Worm (Caenorhabditis elegans): ENCODE data around the gene cest-2.1.

The cest-2.1 gene

DNA sequence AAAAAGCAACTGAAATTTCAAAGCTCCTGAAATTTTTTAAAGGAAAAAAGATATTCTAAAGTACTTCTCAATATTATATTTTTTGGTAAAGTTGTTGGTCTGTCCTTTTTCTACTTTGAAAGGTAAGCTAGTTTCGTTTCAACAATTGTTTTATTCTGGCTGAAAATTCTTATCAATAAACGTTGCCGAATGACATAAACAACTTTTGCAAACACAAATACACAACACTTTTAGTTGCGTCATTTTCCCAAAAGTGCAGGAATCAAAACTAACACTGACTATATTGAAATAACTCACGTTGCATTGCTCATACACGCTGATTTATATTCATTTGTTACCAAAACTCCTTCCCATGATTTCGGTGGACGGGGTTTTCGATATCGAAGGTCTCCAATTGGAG, 5.5 kb downstream of the cest-2.1 start:
- no peak for TF ChIP-seq flt-1 (GFP tag; IDR thresholded peaks at IDR 0.05)
- TF ChIP-seq ref-1 (GFP tag; conservative IDR thresholded peaks at IDR 0.05), result no peak
- no peak for TF ChIP-seq T22C8.4 (GFP tag; IDR thresholded peaks at IDR 0.05)

DNA sequence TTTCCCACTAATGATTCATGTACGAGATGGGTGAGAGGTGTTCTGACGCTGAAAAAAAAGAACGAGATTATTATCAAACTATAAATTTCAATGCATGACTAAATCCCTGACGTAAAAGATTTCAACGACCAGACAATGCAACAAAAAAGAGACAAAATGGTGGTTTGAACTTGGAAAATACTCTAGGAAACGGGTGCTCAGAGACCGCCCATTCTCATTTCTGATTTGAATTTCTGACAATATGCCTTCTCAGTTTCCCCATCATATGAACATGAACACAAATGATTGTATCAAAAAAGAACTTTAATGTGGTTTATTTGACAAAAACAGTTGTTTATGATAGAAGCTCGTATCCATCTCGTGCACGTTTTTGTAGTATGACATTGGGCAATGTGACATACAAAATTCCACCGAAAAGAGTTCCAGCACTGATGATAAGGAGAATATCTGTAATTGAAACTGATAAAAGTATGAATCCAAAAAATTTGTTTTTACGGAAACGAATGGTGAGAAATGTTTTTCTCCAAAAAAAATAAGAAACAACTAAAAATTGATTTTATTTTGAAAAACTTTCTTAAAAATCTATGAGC, 8.2 kb downstream of the cest-2.1 start, which contains the start of gene srd-26:
TSS of gene srd-26 (minus strand) at position 51 of the 590 bp plus-strand sequence.
- TF ChIP-seq klf-2 (GFP tag; conservative IDR thresholded peaks at IDR 0.05), result no peak
- TF ChIP-seq med-1 (GFP tag; optimal IDR thresholded peaks at IDR 0.05; ENCODE audit: insufficient read depth), result no peak
- no peak for TF ChIP-seq ref-1 (GFP tag; conservative IDR thresholded peaks at IDR 0.05)
- no peak for TF ChIP-seq ztf-23 (GFP tag; IDR thresholded peaks at IDR 0.05)
- TF ChIP-seq tab-1 (GFP tag; IDR thresholded peaks at IDR 0.05), result no peak
- TF ChIP-seq ztf-29 (GFP tag; IDR thresholded peaks at IDR 0.05), result no peak
- no peak for TF ChIP-seq T22C8.4 (GFP tag; IDR thresholded peaks at IDR 0.05)
- TF ChIP-seq flt-1 (GFP tag; IDR thresholded peaks at IDR 0.05), result no peak
- no peak for TF ChIP-seq cog-1 (tag; optimal IDR thresholded peaks at IDR 0.05)

DNA sequence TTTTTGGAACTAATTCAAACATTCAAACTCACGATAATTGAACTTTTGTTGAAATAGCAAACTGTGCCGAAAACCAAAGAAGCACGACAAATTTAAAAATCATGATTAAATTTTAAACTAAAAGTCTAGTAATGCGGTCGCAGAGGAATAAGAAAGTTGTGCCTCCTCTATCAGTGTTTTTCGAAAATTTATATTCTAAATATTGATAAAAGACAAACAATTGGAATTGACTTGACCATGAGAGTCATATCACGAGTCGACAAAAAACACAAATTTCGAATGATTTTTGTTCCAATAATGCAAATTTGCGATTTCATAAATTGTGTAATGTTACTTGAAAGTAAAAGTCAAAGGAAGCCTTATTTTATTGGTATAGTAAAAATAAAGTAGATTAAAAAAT, 10.6 kb downstream of the cest-2.1 start, which contains the start of gene cest-1.2:
TSS of gene cest-1.2 (minus strand) at position 165 of the 400 bp plus-strand sequence.
- TF ChIP-seq ztf-23 (GFP tag; IDR thresholded peaks at IDR 0.05) (no peak), cog-1 (tag; optimal IDR thresholded peaks at IDR 0.05) (no peak), klf-2 (GFP tag; conservative IDR thresholded peaks at IDR 0.05) (no peak), tab-1 (GFP tag; IDR thresholded peaks at IDR 0.05) (no peak), T22C8.4 (GFP tag; IDR thresholded peaks at IDR 0.05) (no peak), ref-1 (GFP tag; conservative IDR thresholded peaks at IDR 0.05) (no peak), flt-1 (GFP tag; IDR thresholded peaks at IDR 0.05) (no peak), med-1 (GFP tag; optimal IDR thresholded peaks at IDR 0.05; ENCODE audit: insufficient read depth) (no peak), ztf-29 (GFP tag; IDR thresholded peaks at IDR 0.05) (no peak)

DNA sequence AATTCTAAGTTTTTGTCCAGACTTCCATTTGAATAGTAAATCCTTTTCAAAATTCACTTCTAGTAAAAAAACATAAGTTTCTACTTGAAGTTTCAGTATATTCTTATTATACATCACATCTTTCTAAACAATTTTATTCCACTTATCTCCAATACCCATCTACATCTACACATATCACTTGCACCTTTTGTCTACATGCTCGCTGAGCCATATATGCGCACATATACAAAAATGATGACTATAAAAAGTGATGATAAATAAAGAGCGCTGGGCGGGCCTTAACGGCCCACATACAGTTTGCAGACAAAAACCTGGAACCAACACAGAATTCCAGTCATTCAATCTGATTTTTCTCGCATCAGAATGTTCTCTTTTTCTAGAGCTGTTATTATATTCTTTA, 14.8 kb downstream of the cest-2.1 start, which contains the start of gene AH10.2:
TSS of gene AH10.2 (plus strand) at position 301 of the 400 bp plus-strand sequence.
- TF ChIP-seq ref-1 (GFP tag; conservative IDR thresholded peaks at IDR 0.05), result no peak
- no peak for TF ChIP-seq ztf-29 (GFP tag; IDR thresholded peaks at IDR 0.05)
- TF ChIP-seq T22C8.4 (GFP tag; IDR thresholded peaks at IDR 0.05), result no peak
- no peak for TF ChIP-seq cog-1 (tag; optimal IDR thresholded peaks at IDR 0.05)
- TF ChIP-seq med-1 (GFP tag; optimal IDR thresholded peaks at IDR 0.05; ENCODE audit: insufficient read depth), result no peak
- no peak for TF ChIP-seq ztf-23 (GFP tag; IDR thresholded peaks at IDR 0.05)
- TF ChIP-seq klf-2 (GFP tag; conservative IDR thresholded peaks at IDR 0.05), result no peak
- TF ChIP-seq tab-1 (GFP tag; IDR thresholded peaks at IDR 0.05), result no peak
- TF ChIP-seq flt-1 (GFP tag; IDR thresholded peaks at IDR 0.05), result no peak

DNA sequence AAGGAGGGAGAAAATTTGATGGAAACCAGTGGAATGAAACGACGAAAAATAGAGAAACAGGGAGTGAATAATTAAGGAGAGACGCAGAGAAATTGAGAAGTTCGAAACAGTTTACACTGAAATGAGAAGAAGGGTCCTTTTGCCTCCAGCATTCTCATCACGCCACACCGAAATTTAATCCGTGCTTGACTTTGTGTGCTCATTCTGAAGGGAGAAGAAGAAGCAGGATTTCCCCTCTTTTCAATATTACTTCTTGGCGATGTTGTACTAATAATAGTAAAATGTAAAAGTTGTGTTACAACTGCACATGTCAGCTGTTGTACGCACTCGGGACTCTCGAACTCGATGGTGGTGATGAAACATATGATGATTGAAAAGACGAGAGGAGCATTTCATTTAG, 17.7 kb downstream of the cest-2.1 start:
- TF ChIP-seq cog-1 (tag; optimal IDR thresholded peaks at IDR 0.05), result peak; percentile 5
- no peak for TF ChIP-seq ref-1 (GFP tag; conservative IDR thresholded peaks at IDR 0.05)
- TF ChIP-seq med-1 (GFP tag; optimal IDR thresholded peaks at IDR 0.05; ENCODE audit: insufficient read depth), result no peak
- no peak for TF ChIP-seq tab-1 (GFP tag; IDR thresholded peaks at IDR 0.05)
- no peak for TF ChIP-seq ztf-23 (GFP tag; IDR thresholded peaks at IDR 0.05)
- no peak for TF ChIP-seq ztf-29 (GFP tag; IDR thresholded peaks at IDR 0.05)
- TF ChIP-seq klf-2 (GFP tag; conservative IDR thresholded peaks at IDR 0.05), result no peak
- TF ChIP-seq T22C8.4 (GFP tag; IDR thresholded peaks at IDR 0.05), result no peak

DNA sequence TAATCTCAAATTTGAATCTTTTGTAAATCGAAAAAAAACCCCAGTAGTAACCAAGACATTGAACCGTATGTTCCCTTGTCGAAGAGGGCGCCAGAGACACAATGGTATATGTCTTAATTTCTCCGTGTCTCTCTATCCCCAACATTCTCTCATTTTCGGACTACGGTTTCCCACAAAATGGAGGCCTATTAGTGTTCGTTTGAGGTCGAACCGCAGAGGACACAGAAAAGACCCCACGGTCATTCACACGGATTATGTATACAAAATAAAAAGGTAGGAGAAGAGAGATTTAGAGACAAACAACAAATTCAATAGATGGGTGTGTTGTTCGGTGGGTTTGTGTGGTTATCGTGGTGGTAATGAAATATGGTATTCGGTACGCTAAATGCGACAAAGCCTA, 20.3 kb downstream of the cest-2.1 start:
- TF ChIP-seq flt-1 (GFP tag; IDR thresholded peaks at IDR 0.05) (no peak), ztf-29 (GFP tag; IDR thresholded peaks at IDR 0.05) (no peak), ref-1 (GFP tag; conservative IDR thresholded peaks at IDR 0.05) (no peak), cog-1 (tag; optimal IDR thresholded peaks at IDR 0.05) (no peak), klf-2 (GFP tag; conservative IDR thresholded peaks at IDR 0.05) (no peak)

DNA sequence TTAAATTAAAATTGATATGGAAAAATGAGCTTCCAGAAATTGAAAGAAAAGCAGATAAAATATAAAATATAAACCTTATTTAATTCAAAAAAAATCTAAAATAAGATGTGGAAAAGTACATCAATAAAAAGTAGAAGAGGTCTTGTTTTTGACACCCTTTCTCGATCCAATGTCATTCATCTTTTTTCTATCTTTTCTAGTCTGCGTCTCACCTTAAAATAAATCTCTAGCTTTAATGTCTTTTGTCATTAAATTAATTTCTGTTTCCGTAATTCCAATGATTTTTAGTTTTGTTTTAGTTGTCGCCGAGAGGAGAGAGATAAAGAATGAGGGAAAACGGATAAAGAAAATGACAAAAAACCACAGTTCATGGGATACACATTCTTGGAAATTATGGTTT, 22.2 kb downstream of the cest-2.1 start:
- TF ChIP-seq ztf-29 (GFP tag; IDR thresholded peaks at IDR 0.05), result no peak
- TF ChIP-seq ref-1 (GFP tag; conservative IDR thresholded peaks at IDR 0.05), result no peak
- TF ChIP-seq tab-1 (GFP tag; IDR thresholded peaks at IDR 0.05), result no peak
- TF ChIP-seq ztf-23 (GFP tag; IDR thresholded peaks at IDR 0.05), result no peak
- TF ChIP-seq klf-2 (GFP tag; conservative IDR thresholded peaks at IDR 0.05), result no peak
- TF ChIP-seq flt-1 (GFP tag; IDR thresholded peaks at IDR 0.05), result no peak
- no peak for TF ChIP-seq cog-1 (tag; optimal IDR thresholded peaks at IDR 0.05)
- no peak for TF ChIP-seq med-1 (GFP tag; optimal IDR thresholded peaks at IDR 0.05; ENCODE audit: insufficient read depth)
- TF ChIP-seq T22C8.4 (GFP tag; IDR thresholded peaks at IDR 0.05), result no peak

DNA sequence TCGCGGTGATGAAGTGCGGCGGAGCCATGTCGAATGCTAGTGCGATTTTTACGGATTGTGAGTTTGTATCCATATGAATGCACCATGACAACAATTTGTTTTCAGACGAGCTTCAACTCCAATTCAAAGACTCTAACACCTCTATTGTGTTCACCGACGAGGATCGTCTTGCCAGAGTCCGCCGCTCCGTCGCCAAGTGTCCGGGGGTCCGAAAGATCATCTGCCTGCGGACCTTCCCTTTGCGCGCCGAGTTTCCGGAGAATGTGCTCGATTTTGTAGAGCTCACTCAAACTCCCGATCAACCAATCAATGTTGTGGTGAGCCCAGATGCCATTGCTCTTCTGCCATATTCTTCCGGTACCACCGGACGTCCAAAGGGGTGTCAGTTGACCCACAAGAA, 24.2 kb downstream of the cest-2.1 start:
- TF ChIP-seq flt-1 (GFP tag; IDR thresholded peaks at IDR 0.05) (no peak), med-1 (GFP tag; optimal IDR thresholded peaks at IDR 0.05; ENCODE audit: insufficient read depth) (no peak), cog-1 (tag; optimal IDR thresholded peaks at IDR 0.05) (no peak), ztf-23 (GFP tag; IDR thresholded peaks at IDR 0.05) (no peak), ref-1 (GFP tag; conservative IDR thresholded peaks at IDR 0.05) (no peak), klf-2 (GFP tag; conservative IDR thresholded peaks at IDR 0.05) (no peak), T22C8.4 (GFP tag; IDR thresholded peaks at IDR 0.05) (no peak), tab-1 (GFP tag; IDR thresholded peaks at IDR 0.05) (no peak), ztf-29 (GFP tag; IDR thresholded peaks at IDR 0.05) (no peak)

DNA sequence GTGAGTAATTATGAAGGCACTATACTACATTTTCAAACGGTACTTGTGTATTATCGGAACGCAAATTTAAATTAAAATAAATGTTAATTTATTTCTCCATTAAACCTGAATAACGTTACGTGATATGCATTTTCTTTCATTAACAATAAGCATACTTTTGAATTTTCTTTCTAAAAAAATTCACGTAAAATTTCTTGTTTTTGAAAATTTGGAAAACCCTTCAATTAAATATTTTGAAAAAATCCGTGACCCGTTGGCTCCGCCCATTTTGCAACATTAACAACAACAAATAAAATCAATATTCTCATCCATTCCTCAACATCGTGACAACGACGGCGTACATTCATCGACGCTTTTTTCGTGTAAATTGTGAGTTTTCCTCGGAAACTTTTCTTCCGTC, 25.1 kb downstream of the cest-2.1 start, which contains the start of gene acs-10:
TSS of gene acs-10 (plus strand) at position 301 of the 400 bp plus-strand sequence.
- TF ChIP-seq ztf-29 (GFP tag; IDR thresholded peaks at IDR 0.05), result no peak
- TF ChIP-seq klf-2 (GFP tag; conservative IDR thresholded peaks at IDR 0.05), result no peak
- TF ChIP-seq ztf-23 (GFP tag; IDR thresholded peaks at IDR 0.05), result no peak
- no peak for TF ChIP-seq med-1 (GFP tag; optimal IDR thresholded peaks at IDR 0.05; ENCODE audit: insufficient read depth)
- TF ChIP-seq tab-1 (GFP tag; IDR thresholded peaks at IDR 0.05), result no peak
- no peak for TF ChIP-seq T22C8.4 (GFP tag; IDR thresholded peaks at IDR 0.05)
- TF ChIP-seq cog-1 (tag; optimal IDR thresholded peaks at IDR 0.05), result no peak
- no peak for TF ChIP-seq ref-1 (GFP tag; conservative IDR thresholded peaks at IDR 0.05)
- no peak for TF ChIP-seq flt-1 (GFP tag; IDR thresholded peaks at IDR 0.05)

DNA sequence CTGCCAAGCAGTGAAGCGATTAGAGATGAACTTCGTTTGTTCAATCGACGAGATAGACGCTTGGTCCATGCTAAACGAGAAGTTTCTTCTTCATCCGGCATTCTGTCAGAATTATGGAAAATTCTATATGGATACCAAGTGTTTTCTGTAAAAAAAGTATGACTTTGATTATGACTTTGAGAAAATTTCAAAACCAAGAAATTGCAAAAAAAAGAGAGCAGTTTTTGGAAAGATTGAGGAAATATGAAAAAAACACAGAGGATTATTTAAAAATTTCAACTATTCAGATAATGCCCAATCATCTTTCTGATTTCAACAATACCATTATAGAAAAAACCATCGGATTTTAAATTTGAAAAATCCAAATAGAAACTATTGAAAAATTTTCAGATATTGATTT, 26.0 kb downstream of the cest-2.1 start, which contains the start of gene par-1:
TSS of gene par-1 (minus strand) at position 101 of the 400 bp plus-strand sequence.
- no peak for TF ChIP-seq cog-1 (tag; optimal IDR thresholded peaks at IDR 0.05)
- no peak for TF ChIP-seq med-1 (GFP tag; optimal IDR thresholded peaks at IDR 0.05; ENCODE audit: insufficient read depth)
- TF ChIP-seq ztf-23 (GFP tag; IDR thresholded peaks at IDR 0.05), result no peak
- TF ChIP-seq ztf-29 (GFP tag; IDR thresholded peaks at IDR 0.05), result no peak
- no peak for TF ChIP-seq klf-2 (GFP tag; conservative IDR thresholded peaks at IDR 0.05)
- TF ChIP-seq flt-1 (GFP tag; IDR thresholded peaks at IDR 0.05), result no peak
- no peak for TF ChIP-seq T22C8.4 (GFP tag; IDR thresholded peaks at IDR 0.05)
- TF ChIP-seq ref-1 (GFP tag; conservative IDR thresholded peaks at IDR 0.05), result no peak
- TF ChIP-seq tab-1 (GFP tag; IDR thresholded peaks at IDR 0.05), result no peak

All from whole organism, midembryonic.